Worm (Caenorhabditis elegans): ENCODE data around the gene cpt-5.

The cpt-5 gene

DNA sequence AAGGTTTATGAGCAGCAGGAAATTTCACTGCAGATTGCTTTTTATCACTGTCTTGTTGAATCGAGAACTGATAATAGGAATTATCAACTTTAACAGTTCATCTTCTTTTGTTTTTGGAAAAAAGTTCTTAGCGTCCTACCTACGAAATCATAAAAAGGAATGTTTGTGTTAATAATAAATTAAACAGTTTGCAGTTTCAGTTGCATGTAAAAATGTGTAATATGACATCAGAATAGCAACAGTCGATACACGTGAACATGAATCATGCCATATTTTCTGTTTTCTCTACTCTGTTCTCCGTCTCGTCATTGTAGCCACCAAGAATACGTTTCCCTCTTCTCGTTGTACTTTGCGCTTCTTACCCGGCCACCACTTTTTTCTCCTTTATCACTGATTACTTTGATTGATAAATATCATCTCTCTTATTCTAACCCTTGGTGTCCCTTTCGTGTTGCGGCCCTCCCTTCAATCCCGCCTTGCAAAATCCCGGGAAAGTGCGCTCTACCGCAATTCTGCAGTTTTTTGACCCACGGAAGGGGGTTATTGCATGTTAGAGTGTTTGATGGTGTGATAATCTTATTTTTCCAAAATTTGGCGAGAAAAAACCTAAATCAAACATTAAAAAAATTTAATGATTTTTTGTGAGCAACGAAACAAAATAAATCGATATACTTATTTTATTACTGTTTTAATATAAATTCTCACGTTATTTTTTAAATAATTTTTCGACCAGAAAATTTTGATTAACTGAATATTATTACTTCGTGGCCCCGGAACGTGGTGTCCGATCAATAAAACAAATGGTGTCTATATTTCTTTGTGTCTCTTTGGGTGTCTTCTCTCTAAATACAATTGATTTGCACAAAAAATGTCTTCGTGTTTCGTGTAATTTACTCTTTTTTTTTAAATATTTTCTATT, 19.7 kb downstream of the cpt-5 start, which contains the start of gene sptl-3:
sptl-3 (plus strand) TSS at position 869 of the 919 bp plus-strand sequence.
- no peak for TF ChIP-seq hmg-4 (GFP tag; optimal IDR thresholded peaks at IDR 0.05)
- TF ChIP-seq tbx-37 (GFP tag; conservative IDR thresholded peaks at IDR 0.05) = no peak
- TF ChIP-seq ets-7 (tag; optimal IDR thresholded peaks at IDR 0.05) = no peak
- no peak for TF ChIP-seq F13C5.2 (tag; optimal IDR thresholded peaks at IDR 0.05)
- no peak for TF ChIP-seq tra-4 (tag; optimal IDR thresholded peaks at IDR 0.05)
- TF ChIP-seq ama-1 (optimal IDR thresholded peaks at IDR 0.05) = no peak

DNA sequence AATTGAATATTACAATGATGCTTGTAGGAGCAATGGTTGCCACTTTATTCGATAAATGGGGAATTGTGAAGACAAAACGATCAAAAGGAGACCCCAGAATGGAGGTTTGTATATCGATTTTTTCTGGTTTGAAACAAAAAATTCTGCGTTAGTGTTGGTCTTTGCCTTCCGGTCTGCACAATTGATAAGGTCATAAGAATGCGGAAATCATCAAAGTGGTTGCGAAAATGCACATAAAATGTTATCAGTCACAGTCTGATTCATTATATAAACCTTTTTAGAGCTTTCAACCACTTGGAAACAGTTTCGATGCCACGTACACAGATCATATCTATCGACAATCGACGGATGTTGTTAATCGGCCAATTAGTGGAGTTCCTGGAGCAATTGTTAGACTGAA, 20.6 kb downstream of the cpt-5 start:
- no peak for TF ChIP-seq hmbx-1 (tag; optimal IDR thresholded peaks at IDR 0.05)
- no peak for TF ChIP-seq ets-7 (tag; optimal IDR thresholded peaks at IDR 0.05)
- TF ChIP-seq sea-1 (GFP tag; conservative IDR thresholded peaks at IDR 0.05) = no peak
- TF ChIP-seq tbx-37 (GFP tag; conservative IDR thresholded peaks at IDR 0.05) = no peak
- no peak for TF ChIP-seq hnd-1 (tag; optimal IDR thresholded peaks at IDR 0.05)
- TF ChIP-seq tra-4 (tag; optimal IDR thresholded peaks at IDR 0.05) = no peak
- TF ChIP-seq flt-1 (GFP tag; IDR thresholded peaks at IDR 0.05) = no peak
- no peak for TF ChIP-seq tbx-11 (GFP tag; IDR thresholded peaks at IDR 0.05)
- TF ChIP-seq B0310.2 (tag; optimal IDR thresholded peaks at IDR 0.05) = no peak
- no peak for TF ChIP-seq ceh-36 (tag; optimal IDR thresholded peaks at IDR 0.05)
- no peak for TF ChIP-seq pes-1 (GFP tag; IDR thresholded peaks at IDR 0.05)

- TF ChIP-seq tbx-11 (GFP tag; IDR thresholded peaks at IDR 0.05) (no peak), hnd-1 (tag; optimal IDR thresholded peaks at IDR 0.05) (no peak), hmg-4 (GFP tag; optimal IDR thresholded peaks at IDR 0.05) (no peak), F13C5.2 (tag; optimal IDR thresholded peaks at IDR 0.05) (no peak), aly-1 (tag; optimal IDR thresholded peaks at IDR 0.05) (no peak), scrt-1 (GFP tag; IDR thresholded peaks at IDR 0.05) (no peak)
These were observed 25.4 kb downstream of the cpt-5 start, which contains the start of gene cyp-35C1 for ce11 chrV:13898356-13898755. TSS of gene cyp-35C1 (minus strand) at chrV:13898487.

DNA sequence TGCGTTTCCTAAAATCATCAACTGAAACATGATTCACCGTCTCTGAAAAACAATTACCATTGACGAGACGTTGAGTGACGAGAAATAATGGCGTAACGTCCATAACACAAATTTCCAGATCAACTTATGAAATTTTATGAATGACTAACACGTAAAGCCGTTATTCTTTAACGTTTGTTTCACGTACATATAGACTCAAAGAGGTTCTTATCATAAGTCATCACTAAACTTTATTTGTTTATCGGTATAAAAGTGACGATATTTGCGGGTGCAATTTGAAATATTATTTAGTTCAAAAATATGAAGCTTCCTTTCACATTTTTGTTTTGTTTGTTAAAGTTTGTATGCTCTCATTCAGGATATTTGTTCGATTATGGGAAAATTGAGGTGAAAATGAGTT, 26.2 kb downstream of the cpt-5 start, which contains the start of gene oac-3:
oac-3 (plus strand) TSS at position 301 of the 400 bp plus-strand sequence.
- no peak for TF ChIP-seq hnd-1 (tag; optimal IDR thresholded peaks at IDR 0.05)
- TF ChIP-seq ets-7 (tag; optimal IDR thresholded peaks at IDR 0.05) = no peak
- TF ChIP-seq hmg-4 (GFP tag; optimal IDR thresholded peaks at IDR 0.05) = no peak
- no peak for TF ChIP-seq ceh-13 (GFP tag; optimal IDR thresholded peaks at IDR 0.05)
- TF ChIP-seq tra-4 (tag; optimal IDR thresholded peaks at IDR 0.05) = no peak
- TF ChIP-seq aly-1 (tag; optimal IDR thresholded peaks at IDR 0.05) = no peak
- no peak for TF ChIP-seq scrt-1 (GFP tag; IDR thresholded peaks at IDR 0.05)
- no peak for TF ChIP-seq ceh-36 (tag; optimal IDR thresholded peaks at IDR 0.05)
- no peak for TF ChIP-seq sea-1 (GFP tag; conservative IDR thresholded peaks at IDR 0.05)
- no peak for TF ChIP-seq flt-1 (GFP tag; IDR thresholded peaks at IDR 0.05)
- no peak for TF ChIP-seq F13C5.2 (tag; optimal IDR thresholded peaks at IDR 0.05)
- no peak for TF ChIP-seq tbx-11 (GFP tag; IDR thresholded peaks at IDR 0.05)
- TF ChIP-seq ama-1 (optimal IDR thresholded peaks at IDR 0.05) = no peak
- TF ChIP-seq B0310.2 (tag; optimal IDR thresholded peaks at IDR 0.05) = no peak
- TF ChIP-seq tbx-37 (GFP tag; conservative IDR thresholded peaks at IDR 0.05) = no peak
- TF ChIP-seq hmbx-1 (tag; optimal IDR thresholded peaks at IDR 0.05) = no peak
- TF ChIP-seq pes-1 (GFP tag; IDR thresholded peaks at IDR 0.05) = no peak

ce11 chrV:13902495-13902894, 29.5 kb downstream of the cpt-5 start, which contains the start of gene C06B3.1:
TSS of gene C06B3.1 (plus strand) at chrV:13902795.
- TF ChIP-seq F13C5.2 (tag; optimal IDR thresholded peaks at IDR 0.05) (no peak), ama-1 (optimal IDR thresholded peaks at IDR 0.05) (no peak), ets-7 (tag; optimal IDR thresholded peaks at IDR 0.05) (no peak), hnd-1 (tag; optimal IDR thresholded peaks at IDR 0.05) (no peak), B0310.2 (tag; optimal IDR thresholded peaks at IDR 0.05) (no peak), ceh-36 (tag; optimal IDR thresholded peaks at IDR 0.05) (no peak), aly-1 (tag; optimal IDR thresholded peaks at IDR 0.05) (no peak), ceh-13 (GFP tag; optimal IDR thresholded peaks at IDR 0.05) (no peak), scrt-1 (GFP tag; IDR thresholded peaks at IDR 0.05) (no peak), tbx-37 (GFP tag; conservative IDR thresholded peaks at IDR 0.05) (no peak), tra-4 (tag; optimal IDR thresholded peaks at IDR 0.05) (no peak), hmbx-1 (tag; optimal IDR thresholded peaks at IDR 0.05) (no peak), pes-1 (GFP tag; IDR thresholded peaks at IDR 0.05) (no peak), hmg-4 (GFP tag; optimal IDR thresholded peaks at IDR 0.05) (no peak), sea-1 (GFP tag; conservative IDR thresholded peaks at IDR 0.05) (no peak), flt-1 (GFP tag; IDR thresholded peaks at IDR 0.05) (no peak), tbx-11 (GFP tag; IDR thresholded peaks at IDR 0.05) (no peak)

DNA sequence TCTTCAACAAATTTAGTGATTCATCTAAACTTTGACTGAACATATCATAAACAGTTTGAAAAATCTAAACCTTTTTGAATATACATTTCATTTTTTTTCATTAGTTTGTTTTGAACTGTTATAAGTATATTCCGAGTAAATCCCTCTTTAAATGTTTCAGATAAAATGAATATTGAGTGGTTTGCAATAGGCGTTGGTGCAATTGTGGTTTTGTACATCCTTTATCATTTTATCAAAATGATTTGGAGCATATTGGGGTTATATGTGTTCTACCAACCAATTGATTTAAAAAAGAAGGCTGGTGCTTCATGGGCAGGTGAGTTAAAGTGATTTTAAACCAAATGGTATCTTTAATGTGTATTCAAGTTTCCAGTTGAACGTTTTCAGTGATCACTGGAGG, 31.5 kb downstream of the cpt-5 start, which contains the start of gene stdh-3:
stdh-3 (plus strand) TSS at position 166 of the 400 bp plus-strand sequence.
- TF ChIP-seq tbx-37 (GFP tag; conservative IDR thresholded peaks at IDR 0.05) = no peak
- TF ChIP-seq ceh-36 (tag; optimal IDR thresholded peaks at IDR 0.05) = no peak
- no peak for TF ChIP-seq pes-1 (GFP tag; IDR thresholded peaks at IDR 0.05)
- no peak for TF ChIP-seq ets-7 (tag; optimal IDR thresholded peaks at IDR 0.05)
- no peak for TF ChIP-seq aly-1 (tag; optimal IDR thresholded peaks at IDR 0.05)

- TF ChIP-seq hmbx-1 (tag; optimal IDR thresholded peaks at IDR 0.05) (no peak), sea-1 (GFP tag; conservative IDR thresholded peaks at IDR 0.05) (no peak), F13C5.2 (tag; optimal IDR thresholded peaks at IDR 0.05) (no peak), flt-1 (GFP tag; IDR thresholded peaks at IDR 0.05) (no peak)
These were observed 33.2 kb downstream of the cpt-5 start, which contains the start of gene stdh-1 for ce11 chrV:13906166-13906565. TSS of gene stdh-1 (plus strand) at chrV:13906492.
